Worm (Caenorhabditis elegans) whole organism, mixed stage, embryonic: ENCODE results near the gene ZK262.2.

Experiments used
- ces-1 ChIP-seq: fragments of 150-350 bp; optimal IDR thresholded peaks from 2 replicates; lab custom pipeline; 2014; ENCODE audit warnings: missing biosample characterization, missing genetic modification reagents, missing genetic modification characterization
- nhr-12 ChIP-seq: fragments of 150-350 bp; optimal IDR thresholded peaks from 2 replicates; lab custom pipeline; 2014; ENCODE audit warnings: missing biosample characterization, missing genetic modification characterization
- pha-4 ChIP-seq: fragments of 150-350 bp; optimal IDR thresholded peaks from 2 replicates; lab custom pipeline; 2018; ENCODE audit warnings: missing biosample characterization, missing genetic modification reagents, missing genetic modification characterization
- tbx-8 ChIP-seq: fragments of 200-800 bp; sonication (Bioruptor generic); optimal IDR thresholded peaks from 2 replicates; lab custom pipeline; 2018; ENCODE audit warnings: mild to moderate bottlenecking, missing genetic modification characterization, moderate library complexity, missing compliant biosample characterization

DNA sequence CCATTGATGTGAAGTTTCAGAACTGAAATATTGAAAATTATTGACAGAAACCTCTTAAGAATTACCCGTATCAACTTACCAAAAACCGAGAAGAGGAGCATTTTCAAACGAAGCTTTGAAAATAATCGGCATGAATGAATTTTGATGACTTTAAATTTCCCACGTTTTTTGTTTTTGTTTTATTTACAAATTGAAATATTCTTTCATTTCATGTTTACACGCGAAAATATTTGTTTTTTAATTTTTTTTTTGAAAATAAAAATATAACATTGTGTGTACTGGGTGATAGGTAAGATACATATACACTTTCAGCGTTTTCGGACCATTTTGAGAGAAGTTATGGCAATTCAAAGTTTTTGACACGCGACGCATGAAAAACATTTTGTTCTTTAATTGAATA lies 17.1 kb downstream of the ZK262.2 start, which contains the start of gene Y51A2B.9:
- no peak for TF ChIP-seq tbx-8 (GFP tag; lab: Kevin White, UChicago)
- TF ChIP-seq ces-1, result no peak
- TF ChIP-seq nhr-12 (tag; lab: Kevin White, UChicago), result no peak
- no peak for TF ChIP-seq pha-4
